Worm (Caenorhabditis elegans) whole organism, L4 larva: ENCODE results near the gene fbxc-20.
A peak's percentile ranks its signal among the peaks of the same experiment; 100 is the strongest.

Experiments
- D1046.2 ChIP-seq: fragments of 200-800 bp; sonication (Bioruptor generic); IDR thresholded peaks from 2 replicates; pipeline ENCODE4 v1.3.6; 2022; ENCODE audit warnings: missing genetic modification characterization, missing compliant biosample characterization
- F26F4.8 ChIP-seq: fragments of 200-800 bp; sonication (Bioruptor generic); conservative IDR thresholded peaks from 2 replicates; pipeline ENCODE4 v1.3.6; 2022; ENCODE audit warnings: missing genetic modification characterization, missing compliant biosample characterization
- T26A8.4 ChIP-seq: fragments of 200-800 bp; sonication (Bioruptor generic); IDR thresholded peaks from 2 replicates; pipeline ENCODE4 v1.3.6; 2022; ENCODE audit warnings: missing genetic modification characterization, missing compliant biosample characterization
- Y105C5A.15 ChIP-seq: fragments of 200-800 bp; sonication (Bioruptor generic); IDR thresholded peaks from 2 replicates; pipeline ENCODE4 v1.3.6; 2022; ENCODE audit warnings: missing genetic modification characterization, missing compliant biosample characterization
- Y5F2A.4 ChIP-seq: fragments of 200-800 bp; sonication (Bioruptor generic); optimal IDR thresholded peaks from 2 replicates; lab custom pipeline; 2018; ENCODE audit warnings: mild to moderate bottlenecking, missing genetic modification characterization, missing compliant biosample characterization
- aly-2 ChIP-seq: sonication (generic microtip); optimal IDR thresholded peaks from 2 replicates; lab custom pipeline; 2018; ENCODE audit warnings: missing biosample characterization, missing genetic modification characterization
- arid-1 ChIP-seq: fragments of 200-800 bp; sonication (Bioruptor generic); conservative IDR thresholded peaks from 2 replicates; pipeline ENCODE4 v1.3.6; 2022; ENCODE audit warnings: missing genetic modification reagents, missing genetic modification characterization, missing compliant biosample characterization
- ceh-20 ChIP-seq: fragments of 200-800 bp; sonication (Bioruptor generic); IDR thresholded peaks from 2 replicates; pipeline ENCODE4 v1.3.6; 2022; ENCODE audit warnings: missing genetic modification reagents, missing genetic modification characterization, missing compliant biosample characterization
- ceh-32 ChIP-seq: sonication (generic microtip); optimal IDR thresholded peaks from 2 replicates; lab custom pipeline; 2016; ENCODE audit warnings: mild to moderate bottlenecking, missing genetic modification characterization, missing compliant biosample characterization; ENCODE audit not compliant: poor library complexity
- cey-2 ChIP-seq: sonication (generic microtip); optimal IDR thresholded peaks from 3 replicates; lab custom pipeline; 2017; ENCODE audit warnings: missing genetic modification characterization, mild to moderate bottlenecking, missing compliant biosample characterization, antibody characterized with exemption, borderline replicate concordance; ENCODE audit not compliant: insufficient read depth
- daf-19 ChIP-seq: fragments of 200-800 bp; sonication (Bioruptor generic); conservative IDR thresholded peaks from 2 replicates; pipeline ENCODE4 v1.3.6; 2022; ENCODE audit warnings: missing genetic modification characterization, missing compliant biosample characterization
- dve-1 ChIP-seq: sonication (generic microtip); optimal IDR thresholded peaks from 2 replicates; lab custom pipeline; 2017; ENCODE audit warnings: antibody characterized with exemption, mild to moderate bottlenecking, missing genetic modification characterization, missing compliant biosample characterization; ENCODE audit not compliant: insufficient read depth
- fos-1 ChIP-seq: fragments of 150-350 bp; optimal IDR thresholded peaks from 2 replicates; lab custom pipeline; 2014; ENCODE audit warnings: missing biosample characterization, missing genetic modification characterization
- gei-8 ChIP-seq: fragments of 200-800 bp; sonication (Bioruptor generic); optimal IDR thresholded peaks from 2 replicates; lab custom pipeline; 2018; ENCODE audit warnings: mild to moderate bottlenecking, missing genetic modification characterization, missing compliant biosample characterization
- hif-1 ChIP-seq, 2 experiments: sonication (generic microtip); optimal IDR thresholded peaks; 2 replicates each; lab custom pipeline; 2016 to 2017; ENCODE audit warnings: missing compliant biosample characterization in 2 of 2, missing genetic modification characterization in 2 of 2, missing genetic modification reagents in 2 of 2, missing genotype in 2 of 2, mild to moderate bottlenecking in 1 of 2
- hlh-11 ChIP-seq: fragments of 200-800 bp; sonication (Bioruptor generic); optimal IDR thresholded peaks from 2 replicates; lab custom pipeline; 2018; ENCODE audit warnings: mild to moderate bottlenecking, missing genetic modification characterization, missing compliant biosample characterization
- hmg-1.1 ChIP-seq: fragments of 200-800 bp; sonication (Bioruptor generic); IDR thresholded peaks from 2 replicates; pipeline ENCODE4 v1.3.6; 2022; ENCODE audit warnings: missing genetic modification reagents, missing genetic modification characterization, missing compliant biosample characterization
- lim-7 ChIP-seq: fragments of 200-800 bp; sonication (Bioruptor generic); IDR thresholded peaks from 2 replicates; pipeline ENCODE4 v1.3.6; 2022; ENCODE audit warnings: missing genetic modification characterization, missing compliant biosample characterization
- lin-39 ChIP-seq: fragments of 150-350 bp; optimal IDR thresholded peaks from 2 replicates; lab custom pipeline; 2014; ENCODE audit warnings: missing biosample characterization, missing genetic modification reagents, missing genetic modification characterization
- lsy-2 ChIP-seq, 2 experiments: fragments of 150-350 bp in 1 of 2; sonication (generic microtip) in 1 of 2; optimal IDR thresholded peaks; 2 replicates each; lab custom pipeline; 2014 to 2017; ENCODE audit warnings: missing biosample characterization in 2 of 2, missing genetic modification characterization in 2 of 2
- madf-9 ChIP-seq: fragments of 200-800 bp; sonication (Bioruptor generic); conservative IDR thresholded peaks from 2 replicates; pipeline ENCODE4 v1.3.6; 2022; ENCODE audit warnings: missing genetic modification reagents, missing genetic modification characterization, missing compliant biosample characterization
- mdl-1 ChIP-seq, 2 experiments: fragments of 150-350 bp in 1 of 2; sonication (generic microtip) in 1 of 2; optimal IDR thresholded peaks; 2 replicates each; lab custom pipeline; 2014 to 2017; ENCODE audit warnings: missing biosample characterization in 2 of 2, missing genetic modification characterization in 2 of 2
- mes-2 ChIP-seq: sonication (generic microtip); optimal IDR thresholded peaks from 2 replicates; lab custom pipeline; 2016; ENCODE audit warnings: missing genotype, mild to moderate bottlenecking, missing genetic modification characterization, missing compliant biosample characterization; ENCODE audit not compliant: poor library complexity, severe bottlenecking
- mxl-3 ChIP-seq: fragments of 200-800 bp; sonication (Bioruptor generic); optimal IDR thresholded peaks from 2 replicates; lab custom pipeline; 2018; ENCODE audit warnings: mild to moderate bottlenecking, missing genetic modification characterization, missing compliant biosample characterization
- nhr-102 ChIP-seq: sonication (generic microtip); optimal IDR thresholded peaks from 2 replicates; lab custom pipeline; 2016; ENCODE audit warnings: mild to moderate bottlenecking, missing genetic modification characterization, moderate library complexity, missing compliant biosample characterization
- nhr-25 ChIP-seq: sonication (generic microtip); optimal IDR thresholded peaks from 2 replicates; lab custom pipeline; 2017; ENCODE audit warnings: missing genetic modification characterization, mild to moderate bottlenecking, missing compliant biosample characterization, antibody characterized with exemption, moderate library complexity, borderline replicate concordance; ENCODE audit not compliant: insufficient read depth
- nhr-28 ChIP-seq: fragments of 150-350 bp; optimal IDR thresholded peaks from 2 replicates; lab custom pipeline; 2014; ENCODE audit warnings: missing biosample characterization, missing genetic modification characterization
- nhr-41 ChIP-seq: fragments of 200-800 bp; sonication (Bioruptor generic); IDR thresholded peaks from 2 replicates; pipeline ENCODE4 v1.3.6; 2022; ENCODE audit warnings: missing genetic modification reagents, missing genetic modification characterization, missing compliant biosample characterization
- nhr-48 ChIP-seq: sonication (generic microtip); optimal IDR thresholded peaks from 2 replicates; lab custom pipeline; 2016; ENCODE audit warnings: mild to moderate bottlenecking, missing genetic modification characterization, missing compliant biosample characterization
- nhr-6 ChIP-seq: fragments of 150-350 bp; optimal IDR thresholded peaks from 2 replicates; lab custom pipeline; 2014; ENCODE audit warnings: missing biosample characterization, missing genetic modification characterization
- nhr-77 ChIP-seq: fragments of 150-350 bp; optimal IDR thresholded peaks from 2 replicates; lab custom pipeline; 2014; ENCODE audit warnings: missing biosample characterization, missing genetic modification characterization
- saeg-2 ChIP-seq: fragments of 200-800 bp; sonication (Bioruptor generic); IDR thresholded peaks from 2 replicates; pipeline ENCODE4 v1.3.6; 2022; ENCODE audit warnings: missing genetic modification reagents, missing genetic modification characterization, missing compliant biosample characterization
- sdz-12 ChIP-seq: fragments of 200-800 bp; sonication (Bioruptor generic); optimal IDR thresholded peaks from 2 replicates; lab custom pipeline; 2018; ENCODE audit warnings: mild to moderate bottlenecking, missing genetic modification characterization, missing compliant biosample characterization
- set-16 ChIP-seq: fragments of 200-800 bp; sonication (Bioruptor generic); IDR thresholded peaks from 2 replicates; pipeline ENCODE4 v1.3.6; 2022; ENCODE audit warnings: missing genetic modification reagents, missing genetic modification characterization, missing compliant biosample characterization
- snpc-1.2 ChIP-seq: fragments of 200-800 bp; sonication (Bioruptor generic); IDR thresholded peaks from 2 replicates; pipeline ENCODE4 v1.3.6; 2022; ENCODE audit warnings: missing genetic modification reagents, missing genetic modification characterization, missing compliant biosample characterization
- spr-1 ChIP-seq: sonication (generic microtip); optimal IDR thresholded peaks from 2 replicates; lab custom pipeline; 2016; ENCODE audit warnings: mild to moderate bottlenecking, missing genetic modification characterization, missing compliant biosample characterization
- spr-3 ChIP-seq: fragments of 200-800 bp; sonication (Bioruptor generic); optimal IDR thresholded peaks from 2 replicates; lab custom pipeline; 2018; ENCODE audit warnings: mild to moderate bottlenecking, missing genetic modification characterization, missing compliant biosample characterization
- tra-1 ChIP-seq: fragments of 200-800 bp; sonication (Bioruptor generic); IDR thresholded peaks from 2 replicates; pipeline ENCODE4 v1.3.6; 2022; ENCODE audit warnings: missing genetic modification reagents, missing genetic modification characterization, missing compliant biosample characterization
- unc-62 ChIP-seq, 3 experiments: fragments of 150-350 bp in 1 of 3; sonication (generic microtip); optimal IDR thresholded peaks in 2 of 3; peaks in 1 of 3; 1 replicate in 1 of 3; 2 replicates in 2 of 3; lab custom pipeline; 2014 to 2017; ENCODE audit warnings: missing biosample characterization in 3 of 3, missing genetic modification characterization in 3 of 3, missing genetic modification reagents in 3 of 3, missing genotype in 1 of 3
- zag-1 ChIP-seq: fragments of 150-350 bp; optimal IDR thresholded peaks from 2 replicates; lab custom pipeline; 2014; ENCODE audit warnings: missing biosample characterization, missing genetic modification characterization

fbxc-20 gene

ce11 chrII:2378465-2379009, 40.4 kb upstream of the fbxc-20 start (continued):
- TF ChIP-seq cey-2 (tag; lab: Kevin White, UChicago) (peak; percentile 93), spr-3 (GFP tag; lab: Kevin White, UChicago) (no peak), ceh-20 (GFP tag; lab: Robert Waterston, UW) (peak; percentile 84; the same call in 1 of the 2 replicates), nhr-6 (tag; lab: Kevin White, UChicago) (peak; percentile 51), nhr-102 (peak; percentile 97), zag-1 (tag; lab: Kevin White, UChicago) (no peak), hif-1 (tag; optimal IDR thresholded peaks at IDR 0.05; lab: Kevin White, UChicago) (no peak), madf-9 (0 out of 2 replicates have a peak, but pooled peaks have one; percentile 7), unc-62 (GFP tag; optimal IDR thresholded peaks at IDR 0.05 in 1 of 2; lab: Kevin White, UChicago) (peak in 1 of 2 experiments; percentile 74), unc-62 (tag; optimal IDR thresholded peaks at IDR 0.05; lab: Kevin White, UChicago) (no peak), nhr-28 (peak; percentile 95), dve-1 (peak; percentile 91), Y105C5A.15 (GFP tag; lab: Robert Waterston, UW) (no peak), Y5F2A.4 (no peak), nhr-41 (GFP tag; lab: Robert Waterston, UW) (peak; percentile 93), ceh-32 (no peak), mxl-3 (GFP tag; lab: Kevin White, UChicago) (peak; percentile 66), hlh-11 (tag; lab: Kevin White, UChicago) (peak; percentile 98), mes-2 (tag; lab: Kevin White, UChicago) (no peak), lim-7 (GFP tag; lab: Robert Waterston, UW) (no peak), T26A8.4 (peak; percentile 55; the same call in 1 of the 2 replicates), sdz-12 (GFP tag; lab: Kevin White, UChicago) (no peak), lin-39 (tag; lab: Kevin White, UChicago) (no peak), saeg-2 (GFP tag; lab: Robert Waterston, UW) (peak; percentile 77; the same call in 1 of the 2 replicates), daf-19 (no peak), mdl-1 (tag; optimal IDR thresholded peaks at IDR 0.05; lab: Kevin White, UChicago) (peak in 1 of 2 experiments; percentile 30), spr-1 (tag; lab: Kevin White, UChicago) (peak; percentile 29), hmg-1.1 (0 out of 2 replicates have a peak, but pooled peaks have one; percentile 29), nhr-48 (tag; lab: Kevin White, UChicago) (peak; percentile 95), D1046.2 (GFP tag; lab: Robert Waterston, UW) (no peak)

DNA sequence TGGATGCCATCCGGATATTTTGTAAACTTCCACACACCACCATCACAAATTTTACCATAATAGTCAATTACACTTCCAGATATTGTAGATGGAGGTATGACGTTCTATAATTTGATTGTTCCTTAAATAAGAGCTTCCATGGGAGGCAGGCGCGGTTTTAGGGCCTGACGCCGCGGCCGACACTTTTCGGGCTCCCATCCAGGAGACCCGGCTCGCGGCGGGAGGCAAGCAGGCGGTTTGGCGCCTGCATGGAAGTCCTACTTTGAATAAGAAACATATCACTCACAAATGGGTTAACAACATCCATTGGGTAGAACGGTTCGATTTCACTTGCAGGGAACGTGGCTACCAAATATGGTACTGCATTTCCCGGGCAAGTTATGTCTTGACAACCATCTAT, 39.3 kb upstream of the fbxc-20 start:
- TF ChIP-seq nhr-25 (tag; lab: Kevin White, UChicago): no peak
- peak; percentile 83 for TF ChIP-seq set-16 (GFP tag; lab: Robert Waterston, UW)
- TF ChIP-seq, all 104 proteins: peak for 1

DNA sequence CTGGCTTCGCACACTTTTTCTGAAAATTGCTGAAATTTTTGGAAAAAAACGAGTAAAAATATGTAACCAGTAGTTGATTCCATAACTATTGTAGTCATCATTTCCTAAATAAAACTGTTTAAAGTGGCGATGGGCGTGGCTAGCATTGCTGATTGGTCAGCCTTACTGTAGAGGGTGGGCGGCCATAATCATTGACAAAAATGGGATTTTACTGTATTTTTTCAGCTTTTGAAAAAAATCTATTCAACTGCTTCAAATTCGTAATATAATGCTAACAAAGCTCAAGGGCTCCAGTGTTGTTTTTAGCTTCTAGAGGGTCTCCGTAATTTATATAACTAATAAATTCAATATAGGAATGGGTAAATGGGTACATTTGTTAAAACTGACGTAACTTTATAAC, 38.8 kb upstream of the fbxc-20 start, which contains the start of gene F16G10.7:
Gene F16G10.7, minus strand, starts transcription at position 101 of the 400 bp plus-strand sequence.
- TF ChIP-seq madf-9 (no peak), gei-8 (GFP tag; lab: Kevin White, UChicago) (no peak), mdl-1 (tag; optimal IDR thresholded peaks at IDR 0.05; lab: Kevin White, UChicago) (no peak), unc-62 (GFP tag; optimal IDR thresholded peaks at IDR 0.05 in 1 of 2; lab: Kevin White, UChicago) (no peak), unc-62 (tag; optimal IDR thresholded peaks at IDR 0.05; lab: Kevin White, UChicago) (no peak), tra-1 (GFP tag; lab: Robert Waterston, UW) (no peak), lsy-2 (tag; optimal IDR thresholded peaks at IDR 0.05; lab: Kevin White, UChicago) (no peak), aly-2 (no peak), arid-1 (GFP tag; lab: Robert Waterston, UW) (no peak), F26F4.8 (GFP tag; lab: Robert Waterston, UW) (no peak), snpc-1.2 (GFP tag; lab: Robert Waterston, UW) (no peak), nhr-77 (tag; lab: Kevin White, UChicago) (no peak), hmg-1.1 (no peak), nhr-25 (tag; lab: Kevin White, UChicago) (no peak), fos-1 (no peak)
- TF ChIP-seq, all 104 proteins: peak for 0
